Fruit fly (Drosophila melanogaster) whole organism, embryonic: ENCODE data around the gene Nprl3.
A peak's percentile ranks its signal among the peaks of the same experiment; 100 is the strongest.

Source experiments
- Abd-B ChIP-seq: fragments of 200-800 bp; sonication (Bioruptor generic); optimal IDR thresholded peaks from 2 replicates; lab custom pipeline; 2018; ENCODE audit warnings: missing biosample characterization, mild to moderate bottlenecking, missing genetic modification characterization, moderate library complexity
- Atf6 ChIP-seq: fragments of 200-800 bp; sonication (Bioruptor generic); IDR thresholded peaks from 2 replicates; pipeline ENCODE4 v1.3.6; 2022; ENCODE audit warnings: missing biosample characterization, missing genetic modification characterization
- B-H1 ChIP-seq: fragments of 200-800 bp; sonication (Bioruptor generic); IDR thresholded peaks from 3 replicates; pipeline ENCODE4 v1.3.6; 2022; ENCODE audit warnings: missing biosample characterization, missing genetic modification characterization
- Bteb2 ChIP-seq: fragments of 200-800 bp; sonication (Bioruptor generic); optimal IDR thresholded peaks from 2 replicates; lab custom pipeline; 2016; ENCODE audit warnings: missing biosample characterization, missing genetic modification characterization
- CG1233 ChIP-seq: fragments of 200-800 bp; sonication (Bioruptor generic); optimal IDR thresholded peaks from 4 replicates; lab custom pipeline; 2018; ENCODE audit warnings: missing biosample characterization, mild to moderate bottlenecking, missing genetic modification characterization
- CG15269 ChIP-seq: fragments of 200-800 bp; sonication (Bioruptor generic); optimal IDR thresholded peaks from 2 replicates; lab custom pipeline; 2018; ENCODE audit warnings: missing biosample characterization, mild to moderate bottlenecking, missing genetic modification characterization, moderate library complexity
- CG1529 ChIP-seq: fragments of 200-800 bp; sonication (Bioruptor generic); optimal IDR thresholded peaks from 3 replicates; lab custom pipeline; 2018; ENCODE audit warnings: missing biosample characterization, missing genetic modification characterization
- CG16815 ChIP-seq: fragments of 200-800 bp; sonication (Bioruptor generic); optimal IDR thresholded peaks from 3 replicates; lab custom pipeline; 2017; ENCODE audit warnings: missing biosample characterization, mild to moderate bottlenecking, missing genetic modification characterization
- CG17186 ChIP-seq: fragments of 200-800 bp; sonication (Bioruptor generic); optimal IDR thresholded peaks from 3 replicates; lab custom pipeline; 2017; ENCODE audit warnings: missing biosample characterization, missing genetic modification reagents, missing genetic modification characterization
- CG31365 ChIP-seq: fragments of 200-800 bp; sonication (Bioruptor generic); optimal IDR thresholded peaks from 2 replicates; lab custom pipeline; 2018; ENCODE audit warnings: missing biosample characterization, mild to moderate bottlenecking, missing genetic modification characterization
- CG33213 ChIP-seq: fragments of 200-800 bp; sonication (Bioruptor generic); optimal IDR thresholded peaks from 3 replicates; lab custom pipeline; 2016; ENCODE audit warnings: missing biosample characterization, missing genetic modification characterization
- CG6254 ChIP-seq: fragments of 200-800 bp; sonication (Bioruptor generic); optimal IDR thresholded peaks from 3 replicates; lab custom pipeline; 2017; ENCODE audit warnings: mild to moderate bottlenecking, missing biosample characterization, missing genetic modification reagents, missing genetic modification characterization
- CG8359 ChIP-seq: fragments of 200-800 bp; sonication (Bioruptor generic); optimal IDR thresholded peaks from 2 replicates; lab custom pipeline; 2017; ENCODE audit warnings: missing biosample characterization, mild to moderate bottlenecking, missing genetic modification characterization, borderline replicate concordance
- Camta ChIP-seq: fragments of 200-800 bp; sonication (Bioruptor generic); optimal IDR thresholded peaks from 2 replicates; lab custom pipeline; 2016; ENCODE audit warnings: missing biosample characterization, missing genetic modification characterization
- CoRest ChIP-seq: fragments of 200-800 bp; sonication (Bioruptor generic); optimal IDR thresholded peaks from 3 replicates; lab custom pipeline; 2018; ENCODE audit warnings: missing biosample characterization, mild to moderate bottlenecking, missing genetic modification characterization, moderate library complexity
- Dp ChIP-seq: fragments of 200-800 bp; sonication (Bioruptor generic); optimal IDR thresholded peaks from 2 replicates; lab custom pipeline; 2018; ENCODE audit warnings: missing biosample characterization, mild to moderate bottlenecking, missing genetic modification characterization, moderate library complexity
- E2f2 ChIP-seq: fragments of 200-800 bp; sonication (Bioruptor generic); IDR thresholded peaks from 2 replicates; pipeline ENCODE4 v1.3.6; 2022; ENCODE audit warnings: missing biosample characterization, missing genetic modification characterization
- Ets97D ChIP-seq: fragments of 200-800 bp; sonication (Bioruptor generic); optimal IDR thresholded peaks from 3 replicates; lab custom pipeline; 2016; ENCODE audit warnings: missing biosample characterization, missing genetic modification characterization
- GATAe ChIP-seq: fragments of 200-800 bp; sonication (Bioruptor generic); conservative IDR thresholded peaks from 2 replicates; pipeline ENCODE4 v1.3.6; 2022; ENCODE audit warnings: missing biosample characterization, missing genetic modification characterization
- Gsc ChIP-seq: fragments of 200-800 bp; sonication (Bioruptor generic); IDR thresholded peaks from 2 replicates; pipeline ENCODE4 v1.3.6; 2022; ENCODE audit warnings: missing biosample characterization, missing genetic modification characterization
- H2.0 ChIP-seq: fragments of 200-800 bp; sonication (Bioruptor generic); IDR thresholded peaks from 2 replicates; pipeline ENCODE4 v1.3.6; 2022; ENCODE audit warnings: missing biosample characterization, missing genetic modification characterization
- HHEX ChIP-seq: fragments of 200-800 bp; sonication (Bioruptor generic); optimal IDR thresholded peaks from 3 replicates; lab custom pipeline; 2017; ENCODE audit warnings: missing biosample characterization, mild to moderate bottlenecking, missing genetic modification characterization, missing genetic modification reagents
- HLH4C ChIP-seq: fragments of 200-800 bp; sonication (Bioruptor generic); IDR thresholded peaks from 3 replicates; pipeline ENCODE4 v1.3.6; 2022; ENCODE audit warnings: missing biosample characterization, missing genetic modification characterization; ENCODE audit not compliant: partially characterized antibody
- Hr39 ChIP-seq: fragments of >200 bp; optimal IDR thresholded peaks from 2 replicates; lab custom pipeline; 2017
- MTF-1 ChIP-seq: fragments of 200-800 bp; sonication (Bioruptor generic); optimal IDR thresholded peaks from 2 replicates; lab custom pipeline; 2018; ENCODE audit warnings: missing biosample characterization, mild to moderate bottlenecking, missing genetic modification characterization, borderline replicate concordance
- Six4 ChIP-seq: fragments of 200-800 bp; sonication (Bioruptor generic); optimal IDR thresholded peaks from 2 replicates; lab custom pipeline; 2016; ENCODE audit warnings: missing biosample characterization, missing genetic modification characterization
- Sox100B ChIP-seq: fragments of 200-800 bp; sonication (Bioruptor generic); optimal IDR thresholded peaks from 3 replicates; lab custom pipeline; 2018; ENCODE audit warnings: missing biosample characterization, mild to moderate bottlenecking, missing genetic modification characterization
- Xbp1 ChIP-seq: fragments of 200-800 bp; sonication (Bioruptor generic); optimal IDR thresholded peaks from 3 replicates; lab custom pipeline; 2016; ENCODE audit warnings: missing biosample characterization, mild to moderate bottlenecking, missing genetic modification characterization
- br ChIP-seq: fragments of >200 bp; optimal IDR thresholded peaks from 2 replicates; lab custom pipeline; 2017
- chm ChIP-seq: fragments of 200-800 bp; sonication (Bioruptor generic); IDR thresholded peaks from 2 replicates; pipeline ENCODE4 v1.3.6; 2022; ENCODE audit warnings: missing biosample characterization, missing genetic modification characterization
- corto ChIP-seq: fragments of 200-800 bp; sonication (Bioruptor generic); optimal IDR thresholded peaks from 2 replicates; lab custom pipeline; 2016; ENCODE audit warnings: missing biosample characterization, mild to moderate bottlenecking, missing genetic modification characterization, moderate library complexity
- dysf ChIP-seq: fragments of 200-800 bp; sonication (Bioruptor generic); IDR thresholded peaks from 3 replicates; pipeline ENCODE4 v1.3.6; 2022; ENCODE audit warnings: missing biosample characterization, missing genetic modification characterization
- exex ChIP-seq: fragments of 200-800 bp; sonication (Bioruptor generic); optimal IDR thresholded peaks from 4 replicates; lab custom pipeline; 2018; ENCODE audit warnings: missing biosample characterization, mild to moderate bottlenecking, missing genetic modification characterization, moderate library complexity
- fd64A ChIP-seq: fragments of 200-800 bp; sonication (Bioruptor generic); optimal IDR thresholded peaks from 3 replicates; lab custom pipeline; 2018; ENCODE audit warnings: missing biosample characterization, mild to moderate bottlenecking, missing genetic modification characterization
- gsb-n ChIP-seq: fragments of 200-800 bp; sonication (Bioruptor generic); optimal IDR thresholded peaks from 3 replicates; lab custom pipeline; 2018; ENCODE audit warnings: missing biosample characterization, mild to moderate bottlenecking, missing genetic modification characterization
- her ChIP-seq: fragments of 200-800 bp; sonication (Bioruptor generic); optimal IDR thresholded peaks from 2 replicates; lab custom pipeline; 2016; ENCODE audit warnings: missing biosample characterization, missing genetic modification characterization
- ken ChIP-seq: fragments of 200-800 bp; sonication (Bioruptor generic); IDR thresholded peaks from 3 replicates; pipeline ENCODE4 v1.3.6; 2022; ENCODE audit warnings: missing biosample characterization, missing genetic modification characterization
- p53 ChIP-seq: fragments of 200-800 bp; sonication (Bioruptor generic); optimal IDR thresholded peaks from 2 replicates; lab custom pipeline; 2016; ENCODE audit warnings: missing biosample characterization, missing genetic modification characterization
- phol ChIP-seq: fragments of 200-800 bp; sonication (Bioruptor generic); optimal IDR thresholded peaks from 3 replicates; lab custom pipeline; 2018; ENCODE audit warnings: missing biosample characterization, mild to moderate bottlenecking, missing genetic modification characterization, moderate library complexity
- pita ChIP-seq: fragments of 200-800 bp; sonication (Bioruptor generic); optimal IDR thresholded peaks from 2 replicates; lab custom pipeline; 2017; ENCODE audit warnings: missing biosample characterization, mild to moderate bottlenecking, missing genetic modification characterization
- row ChIP-seq: fragments of 200-800 bp; sonication (Bioruptor generic); IDR thresholded peaks from 3 replicates; pipeline ENCODE4 v1.3.6; 2022; ENCODE audit warnings: missing biosample characterization, missing genetic modification characterization
- sc ChIP-seq, 3 experiments: fragments of >200 bp in 2 of 3; fragments of 200-800 bp in 1 of 3; sonication (Bioruptor generic) in 1 of 3; optimal IDR thresholded peaks; 2 replicates in 2 of 3; 3 replicates in 1 of 3; lab custom pipeline; 2017; ENCODE audit warnings: mild to moderate bottlenecking in 1 of 3, missing biosample characterization in 1 of 3, missing genetic modification characterization in 1 of 3, missing genetic modification reagents in 1 of 3
- scrt ChIP-seq: fragments of 200-800 bp; sonication (Bioruptor generic); optimal IDR thresholded peaks from 2 replicates; lab custom pipeline; 2018; ENCODE audit warnings: missing biosample characterization, mild to moderate bottlenecking, missing genetic modification characterization, moderate library complexity
- sna ChIP-seq: fragments of 200-800 bp; sonication (Bioruptor generic); IDR thresholded peaks from 2 replicates; pipeline ENCODE4 v1.3.6; 2022; ENCODE audit warnings: missing biosample characterization, missing genetic modification characterization; ENCODE audit not compliant: partially characterized antibody
- tup ChIP-seq: fragments of 200-800 bp; sonication (Bioruptor generic); optimal IDR thresholded peaks from 2 replicates; lab custom pipeline; 2016; ENCODE audit warnings: missing biosample characterization, mild to moderate bottlenecking, missing genetic modification characterization, moderate library complexity
- twi ChIP-seq: fragments of 200-800 bp; optimal IDR thresholded peaks from 2 replicates; lab custom pipeline; 2019; ENCODE audit warnings: missing biosample characterization, mild to moderate bottlenecking, missing genetic modification characterization, moderate library complexity
- unc-4 ChIP-seq: fragments of 200-800 bp; sonication (Bioruptor generic); IDR thresholded peaks from 2 replicates; pipeline ENCODE4 v1.3.6; 2022; ENCODE audit warnings: missing biosample characterization, missing genetic modification characterization; ENCODE audit not compliant: partially characterized antibody
- z ChIP-seq: fragments of 200-800 bp; sonication (Bioruptor generic); IDR thresholded peaks from 3 replicates; pipeline ENCODE4 v1.3.6; 2022; ENCODE audit warnings: missing biosample characterization, missing genetic modification characterization

Nprl3 gene

dm6 chr3L:13993742-13994719 lies 7.6 kb downstream of the Nprl3 start, which contains the start of gene CtsK1 (continued):
- TF ChIP-seq p53 (GFP tag; lab: Kevin White, UChicago), result no peak
- no peak for TF ChIP-seq corto (GFP tag; lab: Kevin White, UChicago)
- TF ChIP-seq GATAe (GFP tag; lab: Robert Waterston, UW), result no peak
- no peak for TF ChIP-seq Bteb2 (GFP tag; lab: Kevin White, UChicago)
- peak; percentile 75 for TF ChIP-seq row (GFP tag; lab: Robert Waterston, UW)
- TF ChIP-seq HLH4C, result peak; percentile 53; the same call in 1 of the 3 replicates
- TF ChIP-seq Gsc, result no peak
- TF ChIP-seq B-H1 (GFP tag; lab: Robert Waterston, UW), result no peak
- TF ChIP-seq fd64A (GFP tag; lab: Kevin White, UChicago), result no peak
- no peak for TF ChIP-seq Camta (GFP tag; lab: Kevin White, UChicago)
- peak; percentile 9 for TF ChIP-seq CoRest
- TF ChIP-seq scrt (GFP tag; lab: Kevin White, UChicago), result no peak
- TF ChIP-seq CG15269 (tag; lab: Kevin White, UChicago), result no peak
- TF ChIP-seq Abd-B, result peak; percentile 48
- peak; percentile 77 for TF ChIP-seq unc-4
- peak; percentile 74 for TF ChIP-seq E2f2 (GFP tag; lab: Robert Waterston, UW)
- no peak for TF ChIP-seq ken (GFP tag; lab: Robert Waterston, UW)
- TF ChIP-seq H2.0 (GFP tag; lab: Robert Waterston, UW), result no peak
- no peak for TF ChIP-seq CG17186 (GFP tag; lab: Kevin White, UChicago)
- TF ChIP-seq CG6254, result peak; percentile 99
- peak; percentile 9 for TF ChIP-seq Ets97D (GFP tag; lab: Kevin White, UChicago)
- no peak for TF ChIP-seq gsb-n (tag; lab: Kevin White, UChicago)
- no peak for TF ChIP-seq twi (tag; lab: Kevin White, UChicago)
- no peak for TF ChIP-seq tup (GFP tag; lab: Kevin White, UChicago)
- TF ChIP-seq CG31365, result no peak
- TF ChIP-seq br, result no peak
- TF ChIP-seq CG1233 (GFP tag; lab: Kevin White, UChicago), result no peak
- no peak for TF ChIP-seq pita (GFP tag; lab: Kevin White, UChicago)
- no peak for TF ChIP-seq sc (optimal IDR thresholded peaks at IDR 0.05; lab: Kevin White, UChicago)
- TF ChIP-seq sc (GFP tag; optimal IDR thresholded peaks at IDR 0.05; lab: Kevin White, UChicago), result no peak
- no peak for TF ChIP-seq CG1529 (GFP tag; lab: Kevin White, UChicago)
- peak; percentile 64 for TF ChIP-seq Dp (GFP tag; lab: Kevin White, UChicago)
- TF ChIP-seq sna (GFP tag; lab: Robert Waterston, UW), result peak; percentile 47; the same call in 1 of the 2 replicates
- TF ChIP-seq phol, result peak; percentile 29
- TF ChIP-seq her, result no peak
- TF ChIP-seq exex (tag; lab: Kevin White, UChicago), result no peak
- no peak for TF ChIP-seq CG33213 (GFP tag; lab: Kevin White, UChicago)
- no peak for TF ChIP-seq CG16815
- no peak for TF ChIP-seq z (GFP tag; lab: Robert Waterston, UW)
- TF ChIP-seq Sox100B, result peak; percentile 24
- no peak for TF ChIP-seq chm (GFP tag; lab: Robert Waterston, UW)
- no peak for TF ChIP-seq dysf
- TF ChIP-seq MTF-1, result no peak
- no peak for TF ChIP-seq CG8359 (GFP tag; lab: Kevin White, UChicago)
- TF ChIP-seq Xbp1 (GFP tag; lab: Kevin White, UChicago), result peak; percentile 15
- TF ChIP-seq Atf6, result 0 out of 2 replicates have a peak, but pooled peaks have one; percentile 42
- TF ChIP-seq Six4 (GFP tag; lab: Kevin White, UChicago), result no peak
- TF ChIP-seq HHEX (GFP tag; lab: Kevin White, UChicago), result no peak
- no peak for TF ChIP-seq Hr39 (lab: Kevin White, UChicago)
